Fruit fly (Drosophila melanogaster): ENCODE data around the gene Abd-B.

Abd-B gene

dm6 chr3R:16980958-16981623 lies 9.1 kb upstream of the Abd-B start (continued):
- peak; percentile 48 for TF ChIP-seq exex (tag; optimal IDR thresholded peaks at IDR 0.05)
- no peak for TF ChIP-seq nom (GFP tag; optimal IDR thresholded peaks at IDR 0.05)
- TF ChIP-seq CG16815 (GFP tag; optimal IDR thresholded peaks at IDR 0.05): no peak
- TF ChIP-seq Six4 (GFP tag; optimal IDR thresholded peaks at IDR 0.05): no peak
- TF ChIP-seq fd102C (GFP tag; optimal IDR thresholded peaks at IDR 0.05): no peak
- peak; percentile 0 for TF ChIP-seq CG10543 (GFP tag; optimal IDR thresholded peaks at IDR 0.05)
- TF ChIP-seq CG4424 (GFP tag; optimal IDR thresholded peaks at IDR 0.05): no peak
- TF ChIP-seq danr (GFP tag; IDR thresholded peaks at IDR 0.05): no peak
- peak; percentile 11; the same call in 1 of the 2 replicates for TF ChIP-seq sob (GFP tag; IDR thresholded peaks at IDR 0.05)
- TF ChIP-seq CHES-1-like (GFP tag; optimal IDR thresholded peaks at IDR 0.05): no peak
- TF ChIP-seq tio (GFP tag; optimal IDR thresholded peaks at IDR 0.05): no peak
- TF ChIP-seq cg (GFP tag; optimal IDR thresholded peaks at IDR 0.05): no peak
- TF ChIP-seq ro (GFP tag; IDR thresholded peaks at IDR 0.05): no peak
- no peak for TF ChIP-seq CG18262 (tag; optimal IDR thresholded peaks at IDR 0.05)
- TF ChIP-seq crol (GFP tag; IDR thresholded peaks at IDR 0.05): no peak
- no peak for TF ChIP-seq Lim3 (GFP tag; IDR thresholded peaks at IDR 0.05)
- no peak for TF ChIP-seq salm (tag; optimal IDR thresholded peaks at IDR 0.05)
- no peak for TF ChIP-seq CG30403 (GFP tag; optimal IDR thresholded peaks at IDR 0.05)
- TF ChIP-seq Nf-YC (tag; optimal IDR thresholded peaks at IDR 0.05): no peak
- no peak for TF ChIP-seq CG3407 (GFP tag; optimal IDR thresholded peaks at IDR 0.05)
- no peak for TF ChIP-seq Bgb (GFP tag; IDR thresholded peaks at IDR 0.05; ENCODE audit: partially characterized antibody)
- TF ChIP-seq Dfd (GFP tag; optimal IDR thresholded peaks at IDR 0.05): no peak
- TF ChIP-seq CG12236 (GFP tag; optimal IDR thresholded peaks at IDR 0.05): no peak
- TF ChIP-seq CG6813 (GFP tag; optimal IDR thresholded peaks at IDR 0.05): peak; percentile 7
- no peak for TF ChIP-seq tup (GFP tag; optimal IDR thresholded peaks at IDR 0.05)

- peak; percentile 33 for TF ChIP-seq CG17829 (tag; optimal IDR thresholded peaks at IDR 0.05)
- peak; percentile 48 for TF ChIP-seq Dek (tag; optimal IDR thresholded peaks at IDR 0.05)
- TF ChIP-seq sug (tag; optimal IDR thresholded peaks at IDR 0.05): no peak
- peak; percentile 48; the same call in 2 of the 3 replicates for TF ChIP-seq CG16813 (GFP tag; IDR thresholded peaks at IDR 0.05; ENCODE audit: partially characterized antibody)
- TF ChIP-seq D19B (GFP tag; optimal IDR thresholded peaks at IDR 0.05): no peak
- TF ChIP-seq CG9876 (GFP tag; optimal IDR thresholded peaks at IDR 0.05): no peak
- TF ChIP-seq CG9817 (tag; optimal IDR thresholded peaks at IDR 0.05): no peak
- TF ChIP-seq Drgx (GFP tag; IDR thresholded peaks at IDR 0.05): no peak
- peak; percentile 24 for TF ChIP-seq CoRest (tag; optimal IDR thresholded peaks at IDR 0.05)
- TF ChIP-seq CG10267 (tag; optimal IDR thresholded peaks at IDR 0.05): no peak
- no peak for TF ChIP-seq eve (GFP tag; optimal IDR thresholded peaks at IDR 0.05)
- TF ChIP-seq ab (GFP tag; optimal IDR thresholded peaks at IDR 0.05): no peak
- TF ChIP-seq salm (tag; optimal IDR thresholded peaks at IDR 0.05): no peak
- TF ChIP-seq H2.0 (GFP tag; IDR thresholded peaks at IDR 0.05): no peak
- peak; percentile 75 for TF ChIP-seq Elba2 (GFP tag; optimal IDR thresholded peaks at IDR 0.05)
- peak; percentile 11; the same call in 1 of the 3 replicates for TF ChIP-seq CG14860 (GFP tag; IDR thresholded peaks at IDR 0.05; ENCODE audit: partially characterized antibody)
- no peak for TF ChIP-seq CG5953 (GFP tag; IDR thresholded peaks at IDR 0.05)
- TF ChIP-seq CG2889 (GFP tag; IDR thresholded peaks at IDR 0.05): no peak
- no peak for TF ChIP-seq caup (GFP tag; optimal IDR thresholded peaks at IDR 0.05; ENCODE audit: severe bottlenecking)
- no peak for TF ChIP-seq CG10147 (GFP tag; optimal IDR thresholded peaks at IDR 0.05)
- no peak for TF ChIP-seq CG10654 (GFP tag; optimal IDR thresholded peaks at IDR 0.05)
- TF ChIP-seq HmgZ (tag; optimal IDR thresholded peaks at IDR 0.05): peak; percentile 67
- no peak for TF ChIP-seq CG12744 (GFP tag; optimal IDR thresholded peaks at IDR 0.05)
- TF ChIP-seq kah (GFP tag; optimal IDR thresholded peaks at IDR 0.05): no peak
- TF ChIP-seq insv (GFP tag; optimal IDR thresholded peaks at IDR 0.05): peak in 1 of 2 experiments; percentile 100
- TF ChIP-seq gfzf (GFP tag; optimal IDR thresholded peaks at IDR 0.05): no peak
Observed at dm6 chr3R:16977745-16978305, 5.8 kb upstream of the Abd-B start, which contains the start of gene Actn3. Gene Actn3, minus strand, starts transcription at chr3R:16977795.

All from whole organism, embryonic.